Fruit fly (Drosophila melanogaster) whole organism, embryonic: Measurements from ENCODE around the gene Gart.

ENCODE experiments used
- ATbp ChIP-seq: fragments of 200-800 bp; sonication (Bioruptor generic); optimal IDR thresholded peaks from 2 replicates; lab custom pipeline; 2017; ENCODE audit warnings: missing biosample characterization, mild to moderate bottlenecking, missing genetic modification characterization, missing genetic modification reagents
- Aef1 ChIP-seq: fragments of 200-800 bp; sonication (Bioruptor generic); IDR thresholded peaks from 3 replicates; pipeline ENCODE4 v1.3.6; 2022; ENCODE audit warnings: missing biosample characterization, missing genetic modification characterization
- C15 ChIP-seq: fragments of 200-800 bp; sonication (Bioruptor generic); IDR thresholded peaks from 3 replicates; pipeline ENCODE4 v1.3.6; 2022; ENCODE audit warnings: missing biosample characterization, missing genetic modification characterization
- CG10267 ChIP-seq: fragments of 200-800 bp; sonication (Bioruptor generic); optimal IDR thresholded peaks from 2 replicates; lab custom pipeline; 2018; ENCODE audit warnings: missing biosample characterization, mild to moderate bottlenecking, missing genetic modification characterization, moderate library complexity
- CG10274 ChIP-seq: fragments of 200-800 bp; sonication (Bioruptor generic); optimal IDR thresholded peaks from 3 replicates; lab custom pipeline; 2017; ENCODE audit warnings: missing biosample characterization, mild to moderate bottlenecking, missing genetic modification characterization
- CG11398 ChIP-seq: fragments of 200-800 bp; sonication (Bioruptor generic); optimal IDR thresholded peaks from 2 replicates; lab custom pipeline; 2016; ENCODE audit warnings: missing biosample characterization, missing genetic modification characterization
- CG12744 ChIP-seq: fragments of 200-800 bp; sonication (Bioruptor generic); optimal IDR thresholded peaks from 2 replicates; lab custom pipeline; 2016; ENCODE audit warnings: missing biosample characterization, missing genetic modification characterization
- CG14441 ChIP-seq: fragments of 200-800 bp; sonication (Bioruptor generic); IDR thresholded peaks from 2 replicates; pipeline ENCODE4 v1.3.6; 2022; ENCODE audit warnings: missing biosample characterization, missing genetic modification characterization
- CG15479 ChIP-seq: fragments of 200-800 bp; sonication (Bioruptor generic); optimal IDR thresholded peaks from 3 replicates; lab custom pipeline; 2019; ENCODE audit warnings: missing biosample characterization, mild to moderate bottlenecking, missing genetic modification characterization, moderate library complexity
- CG1647 ChIP-seq: fragments of 200-800 bp; sonication (Bioruptor generic); optimal IDR thresholded peaks from 3 replicates; lab custom pipeline; 2016; ENCODE audit warnings: missing biosample characterization, missing genetic modification characterization
- CG17361 ChIP-seq: fragments of 200-800 bp; sonication (Bioruptor generic); IDR thresholded peaks from 3 replicates; pipeline ENCODE4 v1.3.6; 2022; ENCODE audit warnings: missing biosample characterization, missing genetic modification characterization
- CG18262 ChIP-seq: fragments of 200-800 bp; optimal IDR thresholded peaks from 3 replicates; lab custom pipeline; 2019; ENCODE audit warnings: missing biosample characterization, mild to moderate bottlenecking, missing genetic modification characterization, moderate library complexity
- CG30020 ChIP-seq: fragments of 200-800 bp; optimal IDR thresholded peaks from 2 replicates; lab custom pipeline; 2019; ENCODE audit warnings: missing biosample characterization, mild to moderate bottlenecking, missing genetic modification characterization, moderate library complexity
- CG32532 ChIP-seq: fragments of 200-800 bp; sonication (Bioruptor generic); IDR thresholded peaks from 2 replicates; pipeline ENCODE4 v1.3.6; 2022; ENCODE audit warnings: missing biosample characterization, missing genetic modification characterization
- CG3407 ChIP-seq: fragments of 200-800 bp; sonication (Bioruptor generic); optimal IDR thresholded peaks from 2 replicates; lab custom pipeline; 2018; ENCODE audit warnings: missing biosample characterization, mild to moderate bottlenecking, missing genetic modification characterization
- CG6854 ChIP-seq: fragments of 200-800 bp; sonication (Bioruptor generic); optimal IDR thresholded peaks from 3 replicates; lab custom pipeline; 2017; ENCODE audit warnings: missing biosample characterization, mild to moderate bottlenecking, missing genetic modification characterization
- CG7928 ChIP-seq: fragments of 200-800 bp; sonication (Bioruptor generic); optimal IDR thresholded peaks from 2 replicates; lab custom pipeline; 2017; ENCODE audit warnings: missing biosample characterization, mild to moderate bottlenecking, missing genetic modification characterization
- Chrac-16 ChIP-seq: fragments of 200-800 bp; sonication (Bioruptor generic); optimal IDR thresholded peaks from 3 replicates; lab custom pipeline; 2016; ENCODE audit warnings: missing biosample characterization, missing genetic modification characterization
- Doc2 ChIP-seq: fragments of 200-800 bp; sonication (Bioruptor generic); IDR thresholded peaks from 2 replicates; pipeline ENCODE4 v1.3.6; 2022; ENCODE audit warnings: missing biosample characterization, missing genetic modification characterization
- ERR ChIP-seq: fragments of 200-800 bp; sonication (Bioruptor generic); optimal IDR thresholded peaks from 2 replicates; lab custom pipeline; 2016; ENCODE audit warnings: missing biosample characterization, missing genetic modification characterization
- Fer2 ChIP-seq: fragments of 200-800 bp; sonication (Bioruptor generic); optimal IDR thresholded peaks from 2 replicates; lab custom pipeline; 2018; ENCODE audit warnings: missing biosample characterization, mild to moderate bottlenecking, missing genetic modification characterization, moderate library complexity
- GATAe ChIP-seq: fragments of 200-800 bp; sonication (Bioruptor generic); conservative IDR thresholded peaks from 2 replicates; pipeline ENCODE4 v1.3.6; 2022; ENCODE audit warnings: missing biosample characterization, missing genetic modification characterization
- Gsc ChIP-seq: fragments of 200-800 bp; sonication (Bioruptor generic); IDR thresholded peaks from 2 replicates; pipeline ENCODE4 v1.3.6; 2022; ENCODE audit warnings: missing biosample characterization, missing genetic modification characterization
- HHEX ChIP-seq: fragments of 200-800 bp; sonication (Bioruptor generic); optimal IDR thresholded peaks from 3 replicates; lab custom pipeline; 2017; ENCODE audit warnings: missing biosample characterization, mild to moderate bottlenecking, missing genetic modification characterization, missing genetic modification reagents
- HLH3B ChIP-seq: fragments of 200-800 bp; sonication (Bioruptor generic); IDR thresholded peaks from 2 replicates; pipeline ENCODE4 v1.3.6; 2022; ENCODE audit warnings: missing biosample characterization, missing genetic modification characterization
- Hmr ChIP-seq: fragments of 200-800 bp; sonication (Bioruptor generic); optimal IDR thresholded peaks from 3 replicates; lab custom pipeline; 2017; ENCODE audit warnings: mild to moderate bottlenecking, missing biosample characterization, missing genetic modification reagents, missing genetic modification characterization
- Kr ChIP-seq: fragments of 200-800 bp; sonication (Bioruptor generic); optimal IDR thresholded peaks from 2 replicates; lab custom pipeline; 2017; ENCODE audit warnings: missing biosample characterization, mild to moderate bottlenecking, missing genetic modification characterization
- Lpt ChIP-seq: fragments of >200 bp; optimal IDR thresholded peaks from 2 replicates; lab custom pipeline; 2018; ENCODE audit warnings: missing biosample characterization, missing genetic modification characterization
- Mrtf ChIP-seq: fragments of 200-800 bp; sonication (Bioruptor generic); IDR thresholded peaks from 3 replicates; pipeline ENCODE4 v1.3.6; 2022; ENCODE audit warnings: missing biosample characterization, missing genetic modification characterization
- Nf-YA ChIP-seq: fragments of 200-800 bp; sonication (Bioruptor generic); IDR thresholded peaks from 2 replicates; pipeline ENCODE4 v1.3.6; 2022; ENCODE audit warnings: missing biosample characterization, missing genetic modification characterization
- Ravus ChIP-seq: fragments of 200-800 bp; sonication (Bioruptor generic); IDR thresholded peaks from 2 replicates; pipeline ENCODE4 v1.3.6; 2022; ENCODE audit warnings: missing biosample characterization, missing genetic modification characterization
- Spps ChIP-seq: fragments of 200-800 bp; sonication (Bioruptor generic); optimal IDR thresholded peaks from 2 replicates; lab custom pipeline; 2018; ENCODE audit warnings: missing biosample characterization, mild to moderate bottlenecking, missing genetic modification characterization
- TFAM ChIP-seq: fragments of 200-800 bp; sonication (Bioruptor generic); optimal IDR thresholded peaks from 2 replicates; lab custom pipeline; 2017; ENCODE audit warnings: missing biosample characterization, missing genetic modification characterization, inconsistent platforms
- ab ChIP-seq: fragments of 200-800 bp; sonication (Bioruptor generic); optimal IDR thresholded peaks from 2 replicates; lab custom pipeline; 2016; ENCODE audit warnings: missing biosample characterization, missing genetic modification characterization
- al ChIP-seq: fragments of 200-800 bp; sonication (Bioruptor generic); IDR thresholded peaks from 2 replicates; pipeline ENCODE4 v1.3.6; 2022; ENCODE audit warnings: missing biosample characterization, missing genetic modification characterization
- btn ChIP-seq: fragments of 200-800 bp; sonication (Bioruptor generic); optimal IDR thresholded peaks from 2 replicates; lab custom pipeline; 2016; ENCODE audit warnings: missing biosample characterization, missing genetic modification characterization
- dati ChIP-seq: fragments of 200-800 bp; sonication (Bioruptor generic); IDR thresholded peaks from 2 replicates; pipeline ENCODE4 v1.3.6; 2022; ENCODE audit warnings: missing biosample characterization, missing genetic modification characterization
- dimm ChIP-seq: fragments of 200-800 bp; sonication (Bioruptor generic); IDR thresholded peaks from 2 replicates; pipeline ENCODE4 v1.3.6; 2022; ENCODE audit warnings: missing biosample characterization, missing genetic modification characterization
- gfzf ChIP-seq: fragments of 200-800 bp; sonication (Bioruptor generic); optimal IDR thresholded peaks from 2 replicates; lab custom pipeline; 2016; ENCODE audit warnings: missing biosample characterization, mild to moderate bottlenecking, missing genetic modification characterization, moderate library complexity
- kah ChIP-seq: fragments of 200-800 bp; sonication (Bioruptor generic); optimal IDR thresholded peaks from 2 replicates; lab custom pipeline; 2018; ENCODE audit warnings: missing biosample characterization, mild to moderate bottlenecking, missing genetic modification characterization
- lmd ChIP-seq: fragments of 200-800 bp; sonication (Bioruptor generic); IDR thresholded peaks from 2 replicates; pipeline ENCODE4 v1.3.6; 2022; ENCODE audit warnings: missing biosample characterization, missing genetic modification characterization
- nerfin-1 ChIP-seq: fragments of 200-800 bp; sonication (Bioruptor generic); optimal IDR thresholded peaks from 3 replicates; lab custom pipeline; 2019; ENCODE audit warnings: missing biosample characterization, mild to moderate bottlenecking, missing genetic modification characterization, moderate library complexity
- odd ChIP-seq: fragments of 200-800 bp; sonication (Bioruptor generic); optimal IDR thresholded peaks from 2 replicates; lab custom pipeline; 2017; ENCODE audit warnings: missing biosample characterization, mild to moderate bottlenecking, missing genetic modification characterization
- onecut ChIP-seq: fragments of 200-800 bp; sonication (Bioruptor generic); IDR thresholded peaks from 2 replicates; pipeline ENCODE4 v1.3.6; 2022; ENCODE audit warnings: missing biosample characterization, missing genetic modification characterization
- peb ChIP-seq: fragments of 200-800 bp; sonication (Bioruptor generic); IDR thresholded peaks from 2 replicates; pipeline ENCODE4 v1.3.6; 2022; ENCODE audit warnings: missing biosample characterization, missing genetic modification characterization
- prd ChIP-seq, 3 experiments: fragments of >200 bp in 2 of 3; fragments of 200-800 bp in 1 of 3; sonication (Bioruptor generic) in 1 of 3; optimal IDR thresholded peaks in 2 of 3; IDR thresholded peaks in 1 of 3; 2 replicates in 2 of 3; 3 replicates in 1 of 3; pipeline versions ENCODE4 v1.3.6 to Lab custom; 2017 to 2022; ENCODE audit warnings: missing biosample characterization in 1 of 3, missing genetic modification characterization in 1 of 3
- salm ChIP-seq: fragments of 200-800 bp; sonication (Bioruptor generic); optimal IDR thresholded peaks from 2 replicates; lab custom pipeline; 2018; ENCODE audit warnings: missing biosample characterization, mild to moderate bottlenecking, missing genetic modification characterization
- ssp ChIP-seq: fragments of 200-800 bp; sonication (Bioruptor generic); IDR thresholded peaks from 2 replicates; pipeline ENCODE4 v1.3.6; 2022; ENCODE audit warnings: missing biosample characterization, missing genetic modification characterization
- stc ChIP-seq: fragments of 200-800 bp; sonication (Bioruptor generic); IDR thresholded peaks from 2 replicates; pipeline ENCODE4 v1.3.6; 2022; ENCODE audit warnings: missing biosample characterization, missing genetic modification characterization
- twi ChIP-seq: fragments of 200-800 bp; optimal IDR thresholded peaks from 2 replicates; lab custom pipeline; 2019; ENCODE audit warnings: missing biosample characterization, mild to moderate bottlenecking, missing genetic modification characterization, moderate library complexity
- wor ChIP-seq: fragments of 200-800 bp; sonication (Bioruptor generic); IDR thresholded peaks from 2 replicates; pipeline ENCODE4 v1.3.6; 2022; ENCODE audit warnings: missing biosample characterization, missing genetic modification characterization
- zfh1 ChIP-seq: fragments of 200-800 bp; sonication (Bioruptor generic); IDR thresholded peaks from 3 replicates; pipeline ENCODE4 v1.3.6; 2022; ENCODE audit warnings: missing biosample characterization, missing genetic modification characterization

The Gart gene

dm6 chr2L:7039342-7039684 is 15.6 kb upstream of the Gart start (continued):
- no peak for TF ChIP-seq btn
- no peak for TF ChIP-seq CG6854 (GFP tag; lab: Kevin White, UChicago)
- no peak for TF ChIP-seq CG7928 (GFP tag; lab: Kevin White, UChicago)
- TF ChIP-seq CG14441 (GFP tag; lab: Robert Waterston, UW), result peak; percentile 59
- no peak for TF ChIP-seq Fer2 (tag; lab: Kevin White, UChicago)
- TF ChIP-seq Gsc (GFP tag; lab: Robert Waterston, UW), result no peak
- no peak for TF ChIP-seq dimm
- TF ChIP-seq Lpt (GFP tag; lab: Kevin White, UChicago), result no peak
- no peak for TF ChIP-seq CG10274 (GFP tag; lab: Kevin White, UChicago)
- TF ChIP-seq Chrac-16, result peak; percentile 51
- no peak for TF ChIP-seq C15 (GFP tag; lab: Robert Waterston, UW)
- TF ChIP-seq CG30020 (tag; lab: Kevin White, UChicago), result no peak
- TF ChIP-seq gfzf (GFP tag; lab: Kevin White, UChicago), result no peak
- TF ChIP-seq twi, result no peak
- TF ChIP-seq HLH3B (GFP tag; lab: Robert Waterston, UW), result peak; percentile 62
- TF ChIP-seq CG32532 (GFP tag; lab: Robert Waterston, UW), result peak; percentile 53; the same call in 1 of the 2 replicates
- peak; percentile 41; the same call in 1 of the 3 replicates for TF ChIP-seq Mrtf
- peak; percentile 52; the same call in 1 of the 2 replicates for TF ChIP-seq onecut (GFP tag; lab: Robert Waterston, UW)
- no peak for TF ChIP-seq ab
- peak; percentile 26 for TF ChIP-seq CG3407
- 0 out of 3 replicates have a peak, but pooled peaks have one; percentile 46 for TF ChIP-seq zfh1 (GFP tag; lab: Robert Waterston, UW)
- peak; percentile 54 for TF ChIP-seq CG18262 (tag; lab: Kevin White, UChicago)
- peak; percentile 19 for TF ChIP-seq odd (GFP tag; lab: Kevin White, UChicago)
- no peak for TF ChIP-seq salm (tag; lab: Kevin White, UChicago)
- TF ChIP-seq Spps, result no peak
- no peak; the same call in 1 of the 2 replicates for TF ChIP-seq Ravus (GFP tag; lab: Robert Waterston, UW)
- TF ChIP-seq GATAe (GFP tag; lab: Robert Waterston, UW), result no peak
- TF ChIP-seq ATbp (GFP tag; lab: Kevin White, UChicago), result peak; percentile 27
- no peak for TF ChIP-seq kah (GFP tag; lab: Kevin White, UChicago)
- TF ChIP-seq nerfin-1 (tag; lab: Kevin White, UChicago), result no peak
- TF ChIP-seq stc (GFP tag; lab: Robert Waterston, UW), result peak; percentile 43; the same call in 1 of the 2 replicates
- TF ChIP-seq CG17361 (GFP tag; lab: Robert Waterston, UW), result peak; percentile 54; the same call in 2 of the 3 replicates
- TF ChIP-seq CG15479, result no peak
- TF ChIP-seq peb (GFP tag; lab: Robert Waterston, UW), result peak; percentile 54; the same call in 1 of the 2 replicates
- no peak for TF ChIP-seq Kr
- TF ChIP-seq Doc2 (GFP tag; lab: Robert Waterston, UW), result no peak
- no peak for TF ChIP-seq prd (optimal IDR thresholded peaks at IDR 0.05; lab: Kevin White, UChicago)
- peak; percentile 76 for TF ChIP-seq prd (GFP tag; IDR thresholded peaks at IDR 0.05; lab: Robert Waterston, UW)
- TF ChIP-seq Aef1 (GFP tag; lab: Robert Waterston, UW), result peak; percentile 54
- TF ChIP-seq Hmr (GFP tag; lab: Kevin White, UChicago), result peak; percentile 44
- no peak for TF ChIP-seq CG1647 (GFP tag; lab: Kevin White, UChicago)
- peak; percentile 27; the same call in 1 of the 2 replicates for TF ChIP-seq wor
- 0 out of 2 replicates have a peak, but pooled peaks have one; percentile 16 for TF ChIP-seq al
- TF ChIP-seq CG10267, result peak; percentile 31
- TF ChIP-seq TFAM (GFP tag; lab: Kevin White, UChicago), result no peak
- TF ChIP-seq dati, result no peak
- peak; percentile 31 for TF ChIP-seq CG11398
- no peak for TF ChIP-seq ERR (GFP tag; lab: Kevin White, UChicago)
- TF ChIP-seq CG12744 (GFP tag; lab: Kevin White, UChicago), result peak; percentile 21
- TF ChIP-seq Nf-YA, result peak; percentile 49
- peak; percentile 41; the same call in 1 of the 2 replicates for TF ChIP-seq ssp
- TF ChIP-seq lmd, result peak; percentile 60
- peak; percentile 19 for TF ChIP-seq HHEX (GFP tag; lab: Kevin White, UChicago)
